Fruit fly (Drosophila melanogaster) S2 (cell line): Measurements from ENCODE around the gene Prosbeta2R2.

Source experiments
- CG8478 ChIP-seq: fragments of >200 bp; optimal IDR thresholded peaks from 2 replicates; lab custom pipeline; 2018
- CTCF ChIP-seq, 2 experiments: fragments of >200 bp; optimal IDR thresholded peaks; 2 replicates each; lab custom pipeline; 2018

- TF ChIP-seq CG8478 (lab: Kevin White, UChicago) (no peak), CTCF (optimal IDR thresholded peaks at IDR 0.05; lab: Kevin White, UChicago) (no peak)
These were observed 41.9 kb upstream of the Prosbeta2R2 start for dm6 chr3R:5261262-5261661.
